Fruit fly (Drosophila melanogaster) whole organism, embryonic: ENCODE measurements around the gene Irc.

Experiments
- Atf-2 ChIP-seq: fragments of 200-800 bp; sonication (Bioruptor generic); optimal IDR thresholded peaks from 2 replicates; lab custom pipeline; 2016; ENCODE audit warnings: missing biosample characterization, missing genetic modification characterization
- Bdp1 ChIP-seq: fragments of 200-800 bp; sonication (Bioruptor generic); optimal IDR thresholded peaks from 3 replicates; lab custom pipeline; 2016; ENCODE audit warnings: missing biosample characterization, missing genetic modification characterization
- CG10267 ChIP-seq: fragments of 200-800 bp; sonication (Bioruptor generic); optimal IDR thresholded peaks from 2 replicates; lab custom pipeline; 2018; ENCODE audit warnings: missing biosample characterization, mild to moderate bottlenecking, missing genetic modification characterization, moderate library complexity
- CG10274 ChIP-seq: fragments of 200-800 bp; sonication (Bioruptor generic); optimal IDR thresholded peaks from 3 replicates; lab custom pipeline; 2017; ENCODE audit warnings: missing biosample characterization, mild to moderate bottlenecking, missing genetic modification characterization
- CG10366 ChIP-seq: fragments of 200-800 bp; sonication (Bioruptor generic); IDR thresholded peaks from 2 replicates; pipeline ENCODE4 v1.3.6; 2022; ENCODE audit warnings: missing biosample characterization, missing genetic modification characterization
- CG11093 ChIP-seq: fragments of 200-800 bp; sonication (Bioruptor generic); IDR thresholded peaks from 3 replicates; pipeline ENCODE4 v1.3.6; 2022; ENCODE audit warnings: missing biosample characterization, missing genetic modification characterization
- CG11696 ChIP-seq: fragments of 200-800 bp; sonication (Bioruptor generic); IDR thresholded peaks from 2 replicates; pipeline ENCODE4 v1.3.6; 2022; ENCODE audit warnings: missing biosample characterization, missing genetic modification characterization
- CG12155 ChIP-seq: fragments of 200-800 bp; sonication (Bioruptor generic); optimal IDR thresholded peaks from 3 replicates; lab custom pipeline; 2016; ENCODE audit warnings: missing biosample characterization, missing genetic modification characterization
- CG12391 ChIP-seq: fragments of 200-800 bp; sonication (Bioruptor generic); optimal IDR thresholded peaks from 3 replicates; lab custom pipeline; 2018; ENCODE audit warnings: missing biosample characterization, mild to moderate bottlenecking, missing genetic modification characterization, moderate library complexity
- CG13424 ChIP-seq: fragments of 200-800 bp; sonication (Bioruptor generic); optimal IDR thresholded peaks from 2 replicates; lab custom pipeline; 2019; ENCODE audit warnings: missing biosample characterization, mild to moderate bottlenecking, missing genetic modification characterization, moderate library complexity
- CG15696 ChIP-seq: fragments of 200-800 bp; sonication (Bioruptor generic); optimal IDR thresholded peaks from 2 replicates; lab custom pipeline; 2019; ENCODE audit warnings: missing biosample characterization, mild to moderate bottlenecking, missing genetic modification characterization, moderate library complexity
- CG17612 ChIP-seq: fragments of 200-800 bp; sonication (Bioruptor generic); IDR thresholded peaks from 2 replicates; pipeline ENCODE4 v1.3.6; 2022; ENCODE audit warnings: missing biosample characterization, missing genetic modification characterization
- CG18262 ChIP-seq: fragments of 200-800 bp; optimal IDR thresholded peaks from 3 replicates; lab custom pipeline; 2019; ENCODE audit warnings: missing biosample characterization, mild to moderate bottlenecking, missing genetic modification characterization, moderate library complexity
- CG18476 ChIP-seq: fragments of 200-800 bp; sonication (Bioruptor generic); optimal IDR thresholded peaks from 2 replicates; lab custom pipeline; 2016; ENCODE audit warnings: missing biosample characterization, mild to moderate bottlenecking, missing genetic modification characterization
- CG32532 ChIP-seq: fragments of 200-800 bp; sonication (Bioruptor generic); IDR thresholded peaks from 2 replicates; pipeline ENCODE4 v1.3.6; 2022; ENCODE audit warnings: missing biosample characterization, missing genetic modification characterization
- CG33557 ChIP-seq: fragments of 200-800 bp; sonication (Bioruptor generic); optimal IDR thresholded peaks from 2 replicates; lab custom pipeline; 2019; ENCODE audit warnings: missing biosample characterization, mild to moderate bottlenecking, missing genetic modification characterization, moderate library complexity
- CG4360 ChIP-seq: fragments of 200-800 bp; sonication (Bioruptor generic); IDR thresholded peaks from 2 replicates; pipeline ENCODE4 v1.3.6; 2022; ENCODE audit warnings: missing biosample characterization, missing genetic modification characterization
- CG6791 ChIP-seq: fragments of 200-800 bp; sonication (Bioruptor generic); IDR thresholded peaks from 3 replicates; pipeline ENCODE4 v1.3.6; 2022; ENCODE audit warnings: missing biosample characterization, missing genetic modification characterization; ENCODE audit not compliant: partially characterized antibody
- CG7271 ChIP-seq: fragments of 200-800 bp; sonication (Bioruptor generic); optimal IDR thresholded peaks from 2 replicates; lab custom pipeline; 2018; ENCODE audit warnings: missing biosample characterization, mild to moderate bottlenecking, missing genetic modification characterization, moderate library complexity
- CG7786 ChIP-seq: fragments of 200-800 bp; sonication (Bioruptor generic); optimal IDR thresholded peaks from 2 replicates; lab custom pipeline; 2016; ENCODE audit warnings: missing biosample characterization, missing genetic modification characterization
- CG8944 ChIP-seq: fragments of 200-800 bp; sonication (Bioruptor generic); optimal IDR thresholded peaks from 3 replicates; lab custom pipeline; 2016; ENCODE audit warnings: missing biosample characterization, missing genetic modification characterization
- Dek ChIP-seq: fragments of 200-800 bp; sonication (Bioruptor generic); optimal IDR thresholded peaks from 3 replicates; lab custom pipeline; 2019; ENCODE audit warnings: missing biosample characterization, mild to moderate bottlenecking, missing genetic modification characterization, moderate library complexity
- Dp ChIP-seq: fragments of 200-800 bp; sonication (Bioruptor generic); optimal IDR thresholded peaks from 2 replicates; lab custom pipeline; 2018; ENCODE audit warnings: missing biosample characterization, mild to moderate bottlenecking, missing genetic modification characterization, moderate library complexity
- E2f2 ChIP-seq: fragments of 200-800 bp; sonication (Bioruptor generic); IDR thresholded peaks from 2 replicates; pipeline ENCODE4 v1.3.6; 2022; ENCODE audit warnings: missing biosample characterization, missing genetic modification characterization
- ERR ChIP-seq: fragments of 200-800 bp; sonication (Bioruptor generic); optimal IDR thresholded peaks from 2 replicates; lab custom pipeline; 2016; ENCODE audit warnings: missing biosample characterization, missing genetic modification characterization
- Eip74EF ChIP-seq, 2 experiments: fragments of 200-800 bp in 1 of 2; fragments of >200 bp in 1 of 2; sonication (Bioruptor generic) in 1 of 2; optimal IDR thresholded peaks; 2 replicates each; lab custom pipeline; 2017 to 2019; ENCODE audit warnings: missing biosample characterization in 2 of 2, missing genetic modification characterization in 2 of 2, mild to moderate bottlenecking in 1 of 2, moderate library complexity in 1 of 2
- Hr78 ChIP-seq, 2 experiments: fragments of 200-800 bp in 1 of 2; fragments of >200 bp in 1 of 2; sonication (Bioruptor generic) in 1 of 2; optimal IDR thresholded peaks; 2 replicates each; lab custom pipeline; 2017 to 2019; ENCODE audit warnings: missing biosample characterization in 2 of 2, missing genetic modification characterization in 2 of 2, mild to moderate bottlenecking in 1 of 2, moderate library complexity in 1 of 2
- Lpt ChIP-seq: fragments of >200 bp; optimal IDR thresholded peaks from 2 replicates; lab custom pipeline; 2018; ENCODE audit warnings: missing biosample characterization, missing genetic modification characterization
- NK7.1 ChIP-seq: fragments of 200-800 bp; sonication (Bioruptor generic); optimal IDR thresholded peaks from 3 replicates; lab custom pipeline; 2016; ENCODE audit warnings: missing biosample characterization, missing genetic modification characterization
- Oaz ChIP-seq: fragments of 200-800 bp; sonication (Bioruptor generic); IDR thresholded peaks from 2 replicates; pipeline ENCODE4 v1.3.6; 2022; ENCODE audit warnings: missing biosample characterization, missing genetic modification characterization
- Rfx ChIP-seq: fragments of 200-800 bp; sonication (Bioruptor generic); IDR thresholded peaks from 2 replicates; pipeline ENCODE4 v1.3.6; 2022; ENCODE audit warnings: missing biosample characterization, missing genetic modification characterization
- Sry-β ChIP-seq: fragments of 200-800 bp; sonication (Bioruptor generic); optimal IDR thresholded peaks from 2 replicates; lab custom pipeline; 2018; ENCODE audit warnings: missing biosample characterization, mild to moderate bottlenecking, missing genetic modification characterization, moderate library complexity
- ac ChIP-seq: fragments of 200-800 bp; sonication (Bioruptor generic); optimal IDR thresholded peaks from 3 replicates; lab custom pipeline; 2017; ENCODE audit warnings: missing biosample characterization, mild to moderate bottlenecking, missing genetic modification characterization
- bab2 ChIP-seq: fragments of 200-800 bp; sonication (Bioruptor generic); optimal IDR thresholded peaks from 2 replicates; lab custom pipeline; 2016; ENCODE audit warnings: missing biosample characterization, missing genetic modification characterization
- chif ChIP-seq, 2 experiments: fragments of 200-800 bp; sonication (Bioruptor generic); optimal IDR thresholded peaks; 3 replicates each; lab custom pipeline; 2016; ENCODE audit warnings: missing biosample characterization in 2 of 2, missing genetic modification characterization in 2 of 2
- crol ChIP-seq: fragments of 200-800 bp; sonication (Bioruptor generic); IDR thresholded peaks from 2 replicates; pipeline ENCODE4 v1.3.6; 2022; ENCODE audit warnings: missing biosample characterization, missing genetic modification characterization
- dmrt99B ChIP-seq: fragments of 200-800 bp; sonication (Bioruptor generic); optimal IDR thresholded peaks from 2 replicates; lab custom pipeline; 2018; ENCODE audit warnings: missing biosample characterization, mild to moderate bottlenecking, missing genetic modification characterization, moderate library complexity
- ewg ChIP-seq: fragments of 200-800 bp; sonication (Bioruptor generic); optimal IDR thresholded peaks from 3 replicates; lab custom pipeline; 2017; ENCODE audit warnings: mild to moderate bottlenecking, missing biosample characterization, missing genetic modification reagents, missing genetic modification characterization
- fru ChIP-seq: fragments of >200 bp; optimal IDR thresholded peaks from 2 replicates; lab custom pipeline; 2017
- kay ChIP-seq: fragments of 200-800 bp; sonication (Bioruptor generic); optimal IDR thresholded peaks from 2 replicates; lab custom pipeline; 2016; ENCODE audit warnings: missing biosample characterization, missing genetic modification characterization
- lab ChIP-seq: fragments of 200-800 bp; sonication (Bioruptor generic); optimal IDR thresholded peaks from 3 replicates; lab custom pipeline; 2017; ENCODE audit warnings: missing biosample characterization, missing genetic modification characterization, mild to moderate bottlenecking, moderate library complexity, missing genetic modification reagents
- mam ChIP-seq: fragments of 200-800 bp; sonication (Bioruptor generic); optimal IDR thresholded peaks from 3 replicates; lab custom pipeline; 2016; ENCODE audit warnings: missing biosample characterization, missing genetic modification characterization
- p53 ChIP-seq: fragments of 200-800 bp; sonication (Bioruptor generic); optimal IDR thresholded peaks from 2 replicates; lab custom pipeline; 2016; ENCODE audit warnings: missing biosample characterization, missing genetic modification characterization
- peb ChIP-seq: fragments of 200-800 bp; sonication (Bioruptor generic); IDR thresholded peaks from 2 replicates; pipeline ENCODE4 v1.3.6; 2022; ENCODE audit warnings: missing biosample characterization, missing genetic modification characterization
- phol ChIP-seq: fragments of 200-800 bp; sonication (Bioruptor generic); optimal IDR thresholded peaks from 3 replicates; lab custom pipeline; 2018; ENCODE audit warnings: missing biosample characterization, mild to moderate bottlenecking, missing genetic modification characterization, moderate library complexity
- psq ChIP-seq: fragments of 200-800 bp; sonication (Bioruptor generic); optimal IDR thresholded peaks from 2 replicates; lab custom pipeline; 2017; ENCODE audit warnings: missing biosample characterization, missing genetic modification characterization
- ranshi ChIP-seq: fragments of 200-800 bp; sonication (Bioruptor generic); IDR thresholded peaks from 2 replicates; pipeline ENCODE4 v1.3.6; 2022; ENCODE audit warnings: missing biosample characterization, missing genetic modification characterization
- tx ChIP-seq: fragments of 200-800 bp; sonication (Bioruptor generic); optimal IDR thresholded peaks from 2 replicates; lab custom pipeline; 2016; ENCODE audit warnings: missing biosample characterization, missing genetic modification characterization
- wor ChIP-seq: fragments of 200-800 bp; sonication (Bioruptor generic); IDR thresholded peaks from 2 replicates; pipeline ENCODE4 v1.3.6; 2022; ENCODE audit warnings: missing biosample characterization, missing genetic modification characterization

Gene Irc

dm6 chr3R:16986181-16987074 lies 16.2 kb upstream of the Irc start (continued):
- TF ChIP-seq CG8944 (peak; percentile 81), lab (GFP tag; lab: Kevin White, UChicago) (peak; percentile 97), Atf-2 (GFP tag; lab: Kevin White, UChicago) (peak; percentile 90), Dek (tag; lab: Kevin White, UChicago) (peak; percentile 94), fru (lab: Kevin White, UChicago) (no peak), CG10274 (GFP tag; lab: Kevin White, UChicago) (peak; percentile 89), CG13424 (tag; lab: Kevin White, UChicago) (peak; percentile 91), CG11696 (GFP tag; lab: Robert Waterston, UW) (peak; percentile 86), E2f2 (GFP tag; lab: Robert Waterston, UW) (peak; percentile 80), phol (tag; lab: Kevin White, UChicago) (peak; percentile 77), ac (GFP tag; lab: Kevin White, UChicago) (peak; percentile 10), Lpt (no peak), mam (GFP tag; lab: Kevin White, UChicago) (peak; percentile 98), bab2 (peak; percentile 97), CG10267 (peak; percentile 43), CG17612 (GFP tag; lab: Robert Waterston, UW) (peak; percentile 96), CG4360 (peak; percentile 63), Dp (peak; percentile 15), CG7786 (GFP tag; lab: Kevin White, UChicago) (peak; percentile 98), NK7.1 (GFP tag; lab: Kevin White, UChicago) (peak; percentile 93), peb (GFP tag; lab: Robert Waterston, UW) (peak; percentile 84), ewg (peak; percentile 56), CG33557 (peak; percentile 33), CG7271 (tag; lab: Kevin White, UChicago) (no peak), ERR (GFP tag; lab: Kevin White, UChicago) (peak; percentile 96), Sry-β (GFP tag; lab: Kevin White, UChicago) (no peak), kay (GFP tag; lab: Kevin White, UChicago) (peak; percentile 85), CG18262 (peak; percentile 60), Eip74EF (GFP tag; optimal IDR thresholded peaks at IDR 0.05; lab: Kevin White, UChicago) (peak in 1 of 2 experiments; percentile 87), CG10366 (GFP tag; lab: Robert Waterston, UW) (peak; percentile 97), wor (GFP tag; lab: Robert Waterston, UW) (peak; percentile 87), CG11093 (peak; percentile 96), CG6791 (GFP tag; lab: Robert Waterston, UW) (0 out of 3 replicates have a peak, but pooled peaks have one; percentile 34), CG15696 (tag; lab: Kevin White, UChicago) (peak; percentile 43), dmrt99B (tag; lab: Kevin White, UChicago) (peak; percentile 90), CG12155 (GFP tag; lab: Kevin White, UChicago) (peak; percentile 94), CG32532 (peak; percentile 98), CG18476 (peak; percentile 82), Rfx (GFP tag; lab: Robert Waterston, UW) (peak; percentile 99), Hr78 (GFP tag; optimal IDR thresholded peaks at IDR 0.05; lab: Kevin White, UChicago) (peak in 1 of 2 experiments; percentile 70), ranshi (GFP tag; lab: Robert Waterston, UW) (peak; percentile 93), CG12391 (tag; lab: Kevin White, UChicago) (peak; percentile 81), Oaz (peak; percentile 95), psq (GFP tag; lab: Kevin White, UChicago) (peak; percentile 31), chif (GFP tag; optimal IDR thresholded peaks at IDR 0.05; lab: Kevin White, UChicago) (peak; percentile 83 to 87), tx (GFP tag; lab: Kevin White, UChicago) (peak; percentile 91), crol (GFP tag; lab: Robert Waterston, UW) (peak; percentile 67), Bdp1 (GFP tag; lab: Kevin White, UChicago) (peak; percentile 84), p53 (GFP tag; lab: Kevin White, UChicago) (peak; percentile 83)
